Fruit fly (Drosophila melanogaster) whole organism, embryonic: Measurements from ENCODE around the gene h-cup.

Source experiments
- CG6765 ChIP-seq: fragments of 200-800 bp; sonication (Bioruptor generic); optimal IDR thresholded peaks from 3 replicates; lab custom pipeline; 2017; ENCODE audit warnings: missing biosample characterization, mild to moderate bottlenecking, missing genetic modification characterization
- Rfx ChIP-seq: fragments of 200-800 bp; sonication (Bioruptor generic); IDR thresholded peaks from 2 replicates; pipeline ENCODE4 v1.3.6; 2022; ENCODE audit warnings: missing biosample characterization, missing genetic modification characterization
- az2 ChIP-seq: fragments of 200-800 bp; sonication (Bioruptor generic); optimal IDR thresholded peaks from 3 replicates; lab custom pipeline; 2016; ENCODE audit warnings: missing biosample characterization, missing genetic modification characterization
- phol ChIP-seq: fragments of 200-800 bp; sonication (Bioruptor generic); optimal IDR thresholded peaks from 3 replicates; lab custom pipeline; 2018; ENCODE audit warnings: missing biosample characterization, mild to moderate bottlenecking, missing genetic modification characterization, moderate library complexity

dm6 chr3R:15379071-15379470 is 3.7 kb downstream of the h-cup start:
- TF ChIP-seq az2 (GFP tag; lab: Kevin White, UChicago) (no peak), phol (no peak), Rfx (no peak), CG6765 (GFP tag; lab: Kevin White, UChicago) (no peak)
